Worm (Caenorhabditis elegans) whole organism, young adult: ENCODE data around the gene F58H7.1.

ENCODE experiments used
- B0019.2 ChIP-seq: fragments of 200-800 bp; sonication (Bioruptor generic); conservative IDR thresholded peaks from 2 replicates; pipeline ENCODE4 v1.3.6; 2022; ENCODE audit warnings: missing genetic modification reagents, missing genetic modification characterization, missing compliant biosample characterization
- F33H1.4 ChIP-seq: fragments of 200-800 bp; sonication (Bioruptor generic); IDR thresholded peaks from 2 replicates; pipeline ENCODE4 v1.3.6; 2022; ENCODE audit warnings: missing genetic modification reagents, missing genetic modification characterization, missing compliant biosample characterization
- F55B11.4 ChIP-seq: sonication (generic microtip); optimal IDR thresholded peaks from 2 replicates; lab custom pipeline; 2016; ENCODE audit warnings: missing compliant biosample characterization, missing genetic modification characterization, borderline replicate concordance; ENCODE audit not compliant: insufficient read depth
- Y53F4B.3 ChIP-seq: fragments of 200-800 bp; sonication (Bioruptor generic); IDR thresholded peaks from 2 replicates; pipeline ENCODE4 v1.3.6; 2022; ENCODE audit warnings: missing genetic modification reagents, missing genetic modification characterization, missing compliant biosample characterization
- ZK185.1 ChIP-seq: sonication (generic microtip); optimal IDR thresholded peaks from 2 replicates; lab custom pipeline; 2016; ENCODE audit warnings: mild to moderate bottlenecking, missing genetic modification characterization, missing compliant biosample characterization; ENCODE audit not compliant: poor library complexity, severe bottlenecking
- bed-1 ChIP-seq: fragments of 200-800 bp; sonication (Bioruptor generic); IDR thresholded peaks from 2 replicates; pipeline ENCODE4 v1.3.6; 2022; ENCODE audit warnings: missing genetic modification reagents, missing genetic modification characterization, missing compliant biosample characterization
- cebp-1 ChIP-seq, 2 experiments: fragments of 200-800 bp in 1 of 2; sonication (Bioruptor generic) in 1 of 2; sonication (generic microtip) in 1 of 2; IDR thresholded peaks in 1 of 2; optimal IDR thresholded peaks in 1 of 2; 2 replicates each; pipeline versions ENCODE4 v1.3.6 to Lab custom; 2017 to 2022; ENCODE audit warnings: missing compliant biosample characterization in 2 of 2, missing genetic modification characterization in 2 of 2, mild to moderate bottlenecking in 1 of 2, missing genetic modification reagents in 1 of 2, moderate library complexity in 1 of 2
- ceh-100 ChIP-seq: fragments of 200-800 bp; sonication (Bioruptor generic); IDR thresholded peaks from 2 replicates; pipeline ENCODE4 v1.3.6; 2022; ENCODE audit warnings: missing genetic modification reagents, missing genetic modification characterization, missing compliant biosample characterization
- ceh-27 ChIP-seq: fragments of 200-800 bp; sonication (Bioruptor generic); optimal IDR thresholded peaks from 2 replicates; lab custom pipeline; 2018; ENCODE audit warnings: mild to moderate bottlenecking, missing genetic modification characterization, moderate library complexity, missing compliant biosample characterization
- ceh-58 ChIP-seq: fragments of 200-800 bp; sonication (Bioruptor generic); IDR thresholded peaks from 2 replicates; pipeline ENCODE4 v1.3.6; 2022; ENCODE audit warnings: missing genetic modification characterization, missing compliant biosample characterization
- dox-1 ChIP-seq: fragments of 200-800 bp; sonication (Bioruptor generic); IDR thresholded peaks from 2 replicates; pipeline ENCODE4 v1.3.6; 2022; ENCODE audit warnings: missing genetic modification reagents, missing genetic modification characterization, missing compliant biosample characterization
- dpff-1 ChIP-seq: sonication (generic microtip); optimal IDR thresholded peaks from 2 replicates; lab custom pipeline; 2017; ENCODE audit warnings: mild to moderate bottlenecking, missing genetic modification characterization, missing compliant biosample characterization
- egl-18 ChIP-seq: fragments of 200-800 bp; sonication (Bioruptor generic); IDR thresholded peaks from 2 replicates; pipeline ENCODE4 v1.3.6; 2022; ENCODE audit warnings: missing genetic modification reagents, missing genetic modification characterization, missing compliant biosample characterization
- egl-44 ChIP-seq: fragments of 200-800 bp; sonication (Bioruptor generic); IDR thresholded peaks from 2 replicates; pipeline ENCODE4 v1.3.6; 2022; ENCODE audit warnings: missing genetic modification reagents, missing genetic modification characterization, missing compliant biosample characterization
- hmg-1.2 ChIP-seq: fragments of 200-800 bp; sonication (Bioruptor generic); IDR thresholded peaks from 2 replicates; pipeline ENCODE4 v1.3.6; 2022; ENCODE audit warnings: missing genetic modification reagents, missing genetic modification characterization, missing compliant biosample characterization
- hrde-1 ChIP-seq: sonication (generic microtip); optimal IDR thresholded peaks from 2 replicates; lab custom pipeline; 2016; ENCODE audit warnings: missing genetic modification characterization, mild to moderate bottlenecking, missing compliant biosample characterization, moderate library complexity, missing genotype, missing genetic modification reagents, borderline replicate concordance
- lag-1 ChIP-seq: fragments of 200-800 bp; sonication (Bioruptor generic); IDR thresholded peaks from 2 replicates; pipeline ENCODE4 v1.3.6; 2022; ENCODE audit warnings: missing genetic modification reagents, missing genetic modification characterization, missing compliant biosample characterization
- lin-40 ChIP-seq: sonication (generic microtip); optimal IDR thresholded peaks from 2 replicates; lab custom pipeline; 2016; ENCODE audit warnings: missing genetic modification characterization, mild to moderate bottlenecking, missing compliant biosample characterization, missing genotype, missing genetic modification reagents
- lin-54 ChIP-seq: fragments of 200-800 bp; sonication (Bioruptor generic); optimal IDR thresholded peaks from 2 replicates; lab custom pipeline; 2018; ENCODE audit warnings: mild to moderate bottlenecking, missing genetic modification characterization, missing compliant biosample characterization
- lsl-1 ChIP-seq: fragments of 200-800 bp; sonication (Bioruptor generic); optimal IDR thresholded peaks from 2 replicates; lab custom pipeline; 2018; ENCODE audit warnings: mild to moderate bottlenecking, missing genetic modification characterization, moderate library complexity, missing compliant biosample characterization
- madf-8 ChIP-seq: fragments of 200-800 bp; sonication (Bioruptor generic); conservative IDR thresholded peaks from 2 replicates; pipeline ENCODE4 v1.3.6; 2022; ENCODE audit warnings: missing genetic modification reagents, missing genetic modification characterization, missing compliant biosample characterization
- mcd-1 ChIP-seq: fragments of 200-800 bp; sonication (Bioruptor generic); IDR thresholded peaks from 2 replicates; pipeline ENCODE4 v1.3.6; 2022; ENCODE audit warnings: missing genetic modification reagents, missing genetic modification characterization, missing compliant biosample characterization
- mxl-1 ChIP-seq: sonication (generic microtip); optimal IDR thresholded peaks from 2 replicates; lab custom pipeline; 2016; ENCODE audit warnings: missing genetic modification characterization, missing compliant biosample characterization
- nfya-2 ChIP-seq: fragments of 200-800 bp; sonication (Bioruptor generic); IDR thresholded peaks from 2 replicates; pipeline ENCODE4 v1.3.6; 2022; ENCODE audit warnings: missing genetic modification reagents, missing genetic modification characterization, missing compliant biosample characterization
- nhr-27 ChIP-seq: fragments of 200-800 bp; sonication (Bioruptor generic); optimal IDR thresholded peaks from 2 replicates; lab custom pipeline; 2018; ENCODE audit warnings: mild to moderate bottlenecking, missing genetic modification characterization, moderate library complexity, missing compliant biosample characterization
- nhr-80 ChIP-seq: sonication (generic microtip); optimal IDR thresholded peaks from 2 replicates; lab custom pipeline; 2016; ENCODE audit warnings: missing genetic modification characterization, missing compliant biosample characterization
- rcor-1 ChIP-seq: fragments of 200-800 bp; sonication (Bioruptor generic); IDR thresholded peaks from 2 replicates; pipeline ENCODE4 v1.3.6; 2022; ENCODE audit warnings: missing genetic modification reagents, missing genetic modification characterization, missing compliant biosample characterization
- snpc-4 ChIP-seq, 5 experiments: fragments of 150-350 bp in 1 of 5; sonication (generic microtip) in 4 of 5; optimal IDR thresholded peaks; 2 replicates each; lab custom pipeline; 2014 to 2018; ENCODE audit warnings: missing genetic modification characterization in 5 of 5, missing biosample characterization in 3 of 5, antibody characterized with exemption in 2 of 5, mild to moderate bottlenecking in 2 of 5, missing compliant biosample characterization in 2 of 5, missing genotype in 2 of 5, moderate library complexity in 2 of 5, missing genetic modification reagents in 1 of 5
- sptf-2 ChIP-seq: fragments of 200-800 bp; sonication (Bioruptor generic); optimal IDR thresholded peaks from 2 replicates; lab custom pipeline; 2018; ENCODE audit warnings: mild to moderate bottlenecking, missing genetic modification characterization, missing compliant biosample characterization
- xnd-1 ChIP-seq: sonication (generic microtip); optimal IDR thresholded peaks from 2 replicates; lab custom pipeline; 2016; ENCODE audit warnings: missing genotype, missing genetic modification reagents, missing genetic modification characterization, missing compliant biosample characterization
- ztf-26 ChIP-seq: sonication (generic microtip); optimal IDR thresholded peaks from 2 replicates; lab custom pipeline; 2017; ENCODE audit warnings: missing genetic modification characterization, missing compliant biosample characterization

F58H7.1 gene

ce11 chrIV:960177-960576 lies 24.6 kb upstream of the F58H7.1 start:
- TF ChIP-seq xnd-1 (tag; lab: Kevin White, UChicago) (peak; percentile 7), lsl-1 (GFP tag; lab: Kevin White, UChicago) (peak; percentile 81), F33H1.4 (GFP tag; lab: Robert Waterston, UW) (peak; percentile 55; the same call in 1 of the 2 replicates), lag-1 (GFP tag; lab: Robert Waterston, UW) (no peak)

- no peak for TF ChIP-seq Y53F4B.3 (GFP tag; lab: Robert Waterston, UW)
Observed at ce11 chrIV:959221-959620, 23.6 kb upstream of the F58H7.1 start, which contains the start of gene plx-1. TSS of gene plx-1 (plus strand) at chrIV:959521.

ce11 chrIV:957820-958219 lies 22.2 kb upstream of the F58H7.1 start:
- TF ChIP-seq lin-40 (tag; lab: Kevin White, UChicago) = peak; percentile 24
- peak; percentile 7 for TF ChIP-seq ceh-27 (GFP tag; lab: Kevin White, UChicago)
- no peak for TF ChIP-seq hrde-1 (tag; lab: Kevin White, UChicago)
- TF ChIP-seq dox-1 (GFP tag; lab: Robert Waterston, UW) = no peak
- TF ChIP-seq mcd-1 (GFP tag; lab: Robert Waterston, UW) = 0 out of 2 replicates have a peak, but pooled peaks have one; percentile 27
- peak; percentile 84 for TF ChIP-seq hmg-1.2 (GFP tag; lab: Robert Waterston, UW)
- no peak for TF ChIP-seq nhr-27 (tag; lab: Kevin White, UChicago)
- TF ChIP-seq snpc-4 (GFP tag; optimal IDR thresholded peaks at IDR 0.05; lab: Kevin White, UChicago) = no peak
- TF ChIP-seq snpc-4 (tag; optimal IDR thresholded peaks at IDR 0.05; lab: Kevin White, UChicago) = peak in 1 of 4 experiments; percentile 41
- TF ChIP-seq nhr-80 = peak; percentile 75

ce11 chrIV:953136-953535 lies 17.5 kb upstream of the F58H7.1 start:
- no peak for TF ChIP-seq F55B11.4 (tag; lab: Kevin White, UChicago)
- TF ChIP-seq cebp-1 (GFP tag; IDR thresholded peaks at IDR 0.05; lab: Robert Waterston, UW) = no peak
- TF ChIP-seq cebp-1 (tag; optimal IDR thresholded peaks at IDR 0.05; lab: Kevin White, UChicago) = no peak
- no peak for TF ChIP-seq mxl-1 (tag; lab: Kevin White, UChicago)
- no peak for TF ChIP-seq rcor-1
- TF ChIP-seq B0019.2 (GFP tag; lab: Robert Waterston, UW) = no peak
- no peak for TF ChIP-seq dpff-1 (tag; lab: Kevin White, UChicago)
- no peak for TF ChIP-seq ztf-26 (tag; lab: Kevin White, UChicago)
- TF ChIP-seq madf-8 (GFP tag; lab: Robert Waterston, UW) = no peak
- TF ChIP-seq ZK185.1 (tag; lab: Kevin White, UChicago) = no peak
- TF ChIP-seq ceh-100 = no peak
- no peak for TF ChIP-seq egl-44 (GFP tag; lab: Robert Waterston, UW)
- TF ChIP-seq hrde-1 (tag; lab: Kevin White, UChicago) = no peak
- TF ChIP-seq egl-18 (GFP tag; lab: Robert Waterston, UW) = no peak
- no peak for TF ChIP-seq lin-54
- no peak for TF ChIP-seq sptf-2 (GFP tag; lab: Kevin White, UChicago)
- TF ChIP-seq nfya-2 (GFP tag; lab: Robert Waterston, UW) = no peak
- no peak for TF ChIP-seq ceh-58 (GFP tag; lab: Robert Waterston, UW)
- no peak for TF ChIP-seq bed-1 (GFP tag; lab: Robert Waterston, UW)
